Worm (Caenorhabditis elegans) whole organism, mixed stage, embryonic: ENCODE measurements around the gene odd-1.

ENCODE experiments used
- M03D4.4 ChIP-seq: sonication (generic microtip); optimal IDR thresholded peaks from 2 replicates; lab custom pipeline; 2017; ENCODE audit warnings: mild to moderate bottlenecking, missing genetic modification characterization, missing compliant biosample characterization
- blmp-1 ChIP-seq: fragments of 150-350 bp; optimal IDR thresholded peaks from 2 replicates; lab custom pipeline; 2014; ENCODE audit warnings: missing biosample characterization, missing genetic modification characterization
- ceh-39 ChIP-seq: fragments of 150-350 bp; optimal IDR thresholded peaks from 2 replicates; lab custom pipeline; 2014; ENCODE audit warnings: missing biosample characterization, missing genetic modification characterization
- ceh-43 ChIP-seq: fragments of 200-800 bp; sonication (Bioruptor generic); optimal IDR thresholded peaks from 2 replicates; lab custom pipeline; 2018; ENCODE audit warnings: mild to moderate bottlenecking, missing genetic modification characterization, moderate library complexity, missing compliant biosample characterization
- ceh-83 ChIP-seq: fragments of 200-800 bp; sonication (Bioruptor generic); optimal IDR thresholded peaks from 2 replicates; lab custom pipeline; 2018; ENCODE audit warnings: mild to moderate bottlenecking, missing genetic modification characterization, missing compliant biosample characterization
- ces-1 ChIP-seq: fragments of 150-350 bp; optimal IDR thresholded peaks from 2 replicates; lab custom pipeline; 2014; ENCODE audit warnings: missing biosample characterization, missing genetic modification reagents, missing genetic modification characterization
- cnd-1 ChIP-seq: fragments of 200-800 bp; sonication (Bioruptor generic); optimal IDR thresholded peaks from 2 replicates; lab custom pipeline; 2018; ENCODE audit warnings: mild to moderate bottlenecking, missing genetic modification characterization, missing compliant biosample characterization
- drap-1 ChIP-seq: fragments of 200-800 bp; sonication (Bioruptor generic); optimal IDR thresholded peaks from 3 replicates; lab custom pipeline; 2018; ENCODE audit warnings: mild to moderate bottlenecking, missing genetic modification characterization, missing compliant biosample characterization
- elt-1 ChIP-seq: sonication (generic microtip); optimal IDR thresholded peaks from 2 replicates; lab custom pipeline; 2017; ENCODE audit warnings: missing genetic modification characterization, mild to moderate bottlenecking, missing compliant biosample characterization, antibody characterized with exemption, moderate library complexity, borderline replicate concordance; ENCODE audit not compliant: insufficient read depth
- elt-3 ChIP-seq: fragments of 150-350 bp; optimal IDR thresholded peaks from 2 replicates; lab custom pipeline; 2014; ENCODE audit warnings: missing biosample characterization, missing genetic modification characterization
- flh-1 ChIP-seq: fragments of 200-800 bp; sonication (Bioruptor generic); optimal IDR thresholded peaks from 2 replicates; lab custom pipeline; 2018; ENCODE audit warnings: mild to moderate bottlenecking, missing genetic modification characterization, moderate library complexity, missing compliant biosample characterization
- ham-2 ChIP-seq: fragments of 200-800 bp; sonication (Bioruptor generic); optimal IDR thresholded peaks from 2 replicates; lab custom pipeline; 2018; ENCODE audit warnings: mild to moderate bottlenecking, missing genetic modification characterization, missing compliant biosample characterization
- hlh-1 ChIP-seq: fragments of 150-350 bp; optimal IDR thresholded peaks from 2 replicates; lab custom pipeline; 2014; ENCODE audit warnings: missing biosample characterization, missing genetic modification reagents, missing genetic modification characterization
- lin-13 ChIP-seq: fragments of 150-350 bp; optimal IDR thresholded peaks from 2 replicates; lab custom pipeline; 2014; ENCODE audit warnings: missing biosample characterization, missing genetic modification characterization
- lin-32 ChIP-seq: fragments of 200-800 bp; sonication (Bioruptor generic); optimal IDR thresholded peaks from 2 replicates; lab custom pipeline; 2018; ENCODE audit warnings: mild to moderate bottlenecking, missing genetic modification characterization, missing compliant biosample characterization
- lsy-2 ChIP-seq: fragments of 150-350 bp; optimal IDR thresholded peaks from 2 replicates; lab custom pipeline; 2014; ENCODE audit warnings: missing biosample characterization, missing genetic modification characterization
- mab-5 ChIP-seq: fragments of 150-350 bp; optimal IDR thresholded peaks from 2 replicates; lab custom pipeline; 2014; ENCODE audit warnings: missing biosample characterization, missing genetic modification characterization
- mep-1 ChIP-seq: fragments of 150-350 bp; optimal IDR thresholded peaks from 2 replicates; lab custom pipeline; 2017; ENCODE audit warnings: missing biosample characterization, missing genetic modification reagents, missing genetic modification characterization, inconsistent platforms
- mls-2 ChIP-seq: sonication (generic microtip); optimal IDR thresholded peaks from 2 replicates; lab custom pipeline; 2016; ENCODE audit warnings: mild to moderate bottlenecking, missing genetic modification characterization, moderate library complexity, missing compliant biosample characterization
- nhr-12 ChIP-seq: fragments of 150-350 bp; optimal IDR thresholded peaks from 2 replicates; lab custom pipeline; 2014; ENCODE audit warnings: missing biosample characterization, missing genetic modification characterization
- nhr-2 ChIP-seq: fragments of 150-350 bp; optimal IDR thresholded peaks from 2 replicates; lab custom pipeline; 2014; ENCODE audit warnings: missing biosample characterization, missing genetic modification characterization
- nhr-237 ChIP-seq: fragments of 150-350 bp; optimal IDR thresholded peaks from 2 replicates; lab custom pipeline; 2014; ENCODE audit warnings: missing biosample characterization, missing genetic modification characterization
- nhr-28 ChIP-seq: fragments of 150-350 bp; optimal IDR thresholded peaks from 2 replicates; lab custom pipeline; 2014; ENCODE audit warnings: missing biosample characterization, missing genetic modification characterization
- nhr-76 ChIP-seq: sonication (generic microtip); optimal IDR thresholded peaks from 2 replicates; lab custom pipeline; 2017; ENCODE audit warnings: missing biosample characterization, missing genetic modification characterization
- pha-4 ChIP-seq: fragments of 150-350 bp; optimal IDR thresholded peaks from 2 replicates; lab custom pipeline; 2018; ENCODE audit warnings: missing biosample characterization, missing genetic modification reagents, missing genetic modification characterization
- sem-2 ChIP-seq: fragments of 200-800 bp; sonication (Bioruptor generic); optimal IDR thresholded peaks from 2 replicates; lab custom pipeline; 2018; ENCODE audit warnings: mild to moderate bottlenecking, missing genetic modification characterization, missing compliant biosample characterization
- snpc-4 ChIP-seq: fragments of 150-350 bp; optimal IDR thresholded peaks from 2 replicates; lab custom pipeline; 2014; ENCODE audit warnings: missing biosample characterization, missing genetic modification characterization
- sptf-1 ChIP-seq: sonication (generic microtip); optimal IDR thresholded peaks from 2 replicates; lab custom pipeline; 2017; ENCODE audit warnings: mild to moderate bottlenecking, missing genetic modification characterization, moderate library complexity, missing compliant biosample characterization
- tbx-8 ChIP-seq: fragments of 200-800 bp; sonication (Bioruptor generic); optimal IDR thresholded peaks from 2 replicates; lab custom pipeline; 2018; ENCODE audit warnings: mild to moderate bottlenecking, missing genetic modification characterization, moderate library complexity, missing compliant biosample characterization
- unc-120 ChIP-seq: sonication (generic microtip); optimal IDR thresholded peaks from 2 replicates; lab custom pipeline; 2017; ENCODE audit warnings: missing genetic modification characterization, missing compliant biosample characterization; ENCODE audit not compliant: poor library complexity, severe bottlenecking
- unc-39 ChIP-seq: fragments of 150-350 bp; optimal IDR thresholded peaks from 2 replicates; lab custom pipeline; 2014; ENCODE audit warnings: missing biosample characterization, missing genetic modification characterization
- unc-62 ChIP-seq: fragments of 150-350 bp; optimal IDR thresholded peaks from 2 replicates; lab custom pipeline; 2014; ENCODE audit warnings: missing biosample characterization, missing genetic modification reagents, missing genetic modification characterization

Gene odd-1

DNA sequence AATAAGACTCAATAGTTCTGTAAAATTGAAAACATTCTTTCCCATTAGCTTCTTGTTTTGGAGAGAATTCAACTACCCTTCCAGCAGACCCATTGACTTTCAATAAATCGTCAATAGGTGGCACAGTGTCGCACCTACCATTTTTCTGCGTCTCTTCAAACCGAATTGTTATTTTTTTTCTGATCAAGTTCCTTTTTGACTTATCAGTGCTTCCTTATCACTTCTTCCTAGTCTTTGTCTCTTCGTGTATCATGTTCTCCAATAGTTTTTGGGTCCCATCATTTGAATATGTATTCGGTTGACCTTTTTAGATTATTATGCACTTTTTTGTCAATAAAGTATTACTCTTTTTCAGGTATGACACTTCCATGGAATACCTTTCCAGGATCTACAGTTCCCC lies at the start of gene odd-1:
TSS of gene odd-1 (plus strand) at position 349 of the 400 bp plus-strand sequence.
- no peak for TF ChIP-seq mls-2 (tag; lab: Kevin White, UChicago)
- no peak for TF ChIP-seq lin-32 (GFP tag; lab: Kevin White, UChicago)
- no peak for TF ChIP-seq nhr-237 (tag; lab: Kevin White, UChicago)
- TF ChIP-seq unc-62 (GFP tag; lab: Kevin White, UChicago), result no peak
- TF ChIP-seq nhr-2 (tag; lab: Kevin White, UChicago), result no peak
- TF ChIP-seq lsy-2 (tag; lab: Kevin White, UChicago), result no peak
- no peak for TF ChIP-seq elt-3 (tag; lab: Kevin White, UChicago)
- TF ChIP-seq cnd-1 (tag; lab: Kevin White, UChicago), result no peak
- no peak for TF ChIP-seq sptf-1 (tag; lab: Kevin White, UChicago)
- no peak for TF ChIP-seq unc-120 (tag; lab: Kevin White, UChicago)
- no peak for TF ChIP-seq ces-1
- no peak for TF ChIP-seq nhr-76 (tag; lab: Kevin White, UChicago)
- TF ChIP-seq ceh-43 (GFP tag; lab: Kevin White, UChicago), result no peak
- no peak for TF ChIP-seq ham-2 (GFP tag; lab: Kevin White, UChicago)
- no peak for TF ChIP-seq drap-1
- TF ChIP-seq ceh-39, result no peak
- no peak for TF ChIP-seq unc-39 (tag; lab: Kevin White, UChicago)
- no peak for TF ChIP-seq snpc-4 (tag; lab: Kevin White, UChicago)

DNA sequence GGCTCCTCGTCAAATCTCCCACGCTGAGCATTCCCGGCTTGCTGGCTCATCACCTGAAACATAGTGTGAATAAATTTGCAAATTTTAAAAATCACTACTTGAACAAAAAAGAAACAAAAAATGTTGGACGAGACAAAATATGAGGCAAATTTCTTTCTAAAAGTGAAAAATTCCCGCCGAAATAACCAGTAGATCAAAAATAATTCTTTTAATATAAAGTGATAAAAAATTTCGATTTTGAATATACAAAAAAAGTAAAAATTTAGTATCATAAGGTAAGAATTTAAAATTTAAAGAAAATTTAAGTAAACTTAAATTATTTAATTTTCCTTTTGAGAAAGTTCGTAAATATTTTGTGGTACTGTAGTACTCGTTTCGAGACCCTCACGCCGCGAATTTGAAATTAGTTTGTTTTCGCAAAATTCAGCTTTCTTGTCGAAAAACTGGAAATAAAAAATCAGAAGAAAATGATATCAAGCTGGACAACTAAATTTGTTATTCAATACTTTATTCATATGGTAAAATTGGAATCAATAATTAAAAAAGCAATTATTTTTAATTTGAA lies 47.5 kb upstream of the odd-1 start, which contains the start of gene egg-2:
TSS of gene egg-2 (minus strand) at position 53 of the 565 bp plus-strand sequence.
- TF ChIP-seq nhr-28 (tag; lab: Kevin White, UChicago) (no peak), sptf-1 (tag; lab: Kevin White, UChicago) (no peak)

DNA sequence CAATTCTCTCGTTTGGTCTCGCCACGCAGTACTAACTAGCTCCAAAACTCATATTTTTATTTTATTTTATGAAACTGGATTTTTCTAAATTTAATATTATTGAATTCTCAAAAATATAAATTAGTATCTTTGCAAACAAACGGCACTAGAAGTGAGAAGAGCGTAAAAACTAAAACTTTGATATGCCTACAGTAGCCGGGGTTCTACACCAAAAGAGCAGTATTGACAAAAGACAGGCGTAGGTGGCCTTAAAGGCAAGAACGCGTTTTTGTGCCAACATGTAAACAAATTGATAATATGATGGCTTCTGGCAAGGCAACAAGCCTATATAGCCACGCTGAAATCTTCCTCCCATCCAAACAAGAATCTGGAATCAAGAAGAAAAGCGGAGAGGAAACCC lies 45.5 kb upstream of the odd-1 start, which contains the start of gene R01H2.1:
TSS of gene R01H2.1 (plus strand) at position 301 of the 400 bp plus-strand sequence.
- TF ChIP-seq tbx-8 (GFP tag; lab: Kevin White, UChicago), result no peak
- no peak for TF ChIP-seq elt-1 (tag; lab: Kevin White, UChicago)
- no peak for TF ChIP-seq lin-13 (tag; lab: Kevin White, UChicago)
- no peak for TF ChIP-seq M03D4.4 (tag; lab: Kevin White, UChicago)
- TF ChIP-seq hlh-1, result no peak
- no peak for TF ChIP-seq sptf-1 (tag; lab: Kevin White, UChicago)
- no peak for TF ChIP-seq blmp-1 (tag; lab: Kevin White, UChicago)

DNA sequence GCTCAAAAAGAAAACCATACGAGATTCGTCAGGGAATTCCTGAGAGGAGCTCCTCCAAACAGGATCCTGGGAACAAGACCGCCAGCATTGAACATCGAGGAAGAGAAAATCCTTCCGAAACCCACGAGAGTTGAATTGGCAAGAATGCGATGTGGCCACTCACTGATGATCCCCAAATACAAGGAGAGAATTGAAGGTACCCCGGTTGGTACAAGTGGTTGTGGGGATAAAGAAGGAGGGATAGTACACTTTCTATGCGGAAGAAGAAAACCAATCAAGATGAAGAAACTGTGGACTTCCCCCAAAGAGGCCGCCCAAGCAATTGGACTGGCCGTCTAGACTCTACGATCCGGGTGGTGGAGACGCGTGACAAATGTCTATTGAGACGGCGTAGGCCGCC lies 45.1 kb upstream of the odd-1 start:
- TF ChIP-seq mep-1 (no peak), nhr-28 (tag; lab: Kevin White, UChicago) (no peak), snpc-4 (tag; lab: Kevin White, UChicago) (no peak), nhr-76 (tag; lab: Kevin White, UChicago) (no peak), ceh-43 (GFP tag; lab: Kevin White, UChicago) (no peak), sem-2 (GFP tag; lab: Kevin White, UChicago) (no peak), drap-1 (no peak), nhr-237 (tag; lab: Kevin White, UChicago) (no peak), flh-1 (no peak), ces-1 (no peak), lin-13 (tag; lab: Kevin White, UChicago) (no peak), unc-39 (tag; lab: Kevin White, UChicago) (no peak), lin-32 (GFP tag; lab: Kevin White, UChicago) (no peak), unc-120 (tag; lab: Kevin White, UChicago) (no peak), blmp-1 (tag; lab: Kevin White, UChicago) (no peak), sptf-1 (tag; lab: Kevin White, UChicago) (no peak), lsy-2 (tag; lab: Kevin White, UChicago) (no peak), ceh-83 (GFP tag; lab: Kevin White, UChicago) (no peak), pha-4 (no peak)

DNA sequence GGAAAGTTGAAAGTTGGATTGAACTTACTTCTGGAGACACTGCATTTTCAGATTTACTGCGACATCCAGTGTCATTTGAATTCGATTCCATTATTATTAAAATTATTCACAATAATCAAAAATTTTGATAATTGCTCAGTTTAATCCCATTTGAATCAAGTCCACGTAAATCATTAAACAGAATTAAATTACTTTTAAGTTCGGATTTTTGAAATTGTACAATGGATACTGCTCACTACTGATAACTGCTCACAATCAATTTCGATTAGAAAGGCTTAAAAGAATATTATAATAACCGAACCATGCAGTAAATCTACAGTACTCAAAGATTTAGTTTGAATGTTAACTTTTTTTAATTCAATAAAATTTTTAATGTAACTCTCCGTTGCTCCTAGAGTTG lies 43.9 kb upstream of the odd-1 start, which contains the start of gene R01H2.4:
TSS of gene R01H2.4 (minus strand) at position 101 of the 400 bp plus-strand sequence.
- no peak for TF ChIP-seq ces-1
- no peak for TF ChIP-seq lin-13 (tag; lab: Kevin White, UChicago)
- no peak for TF ChIP-seq nhr-237 (tag; lab: Kevin White, UChicago)
- TF ChIP-seq nhr-12 (tag; lab: Kevin White, UChicago), result no peak
- TF ChIP-seq unc-62 (GFP tag; lab: Kevin White, UChicago), result no peak
- TF ChIP-seq mab-5 (tag; lab: Kevin White, UChicago), result no peak
- TF ChIP-seq ham-2 (GFP tag; lab: Kevin White, UChicago), result no peak
- TF ChIP-seq pha-4, result no peak
- TF ChIP-seq nhr-2 (tag; lab: Kevin White, UChicago), result no peak
- TF ChIP-seq nhr-76 (tag; lab: Kevin White, UChicago), result no peak
- no peak for TF ChIP-seq sem-2 (GFP tag; lab: Kevin White, UChicago)
- no peak for TF ChIP-seq ceh-39
- TF ChIP-seq blmp-1 (tag; lab: Kevin White, UChicago), result no peak
- TF ChIP-seq mep-1, result no peak
- no peak for TF ChIP-seq unc-120 (tag; lab: Kevin White, UChicago)
- TF ChIP-seq elt-1 (tag; lab: Kevin White, UChicago), result no peak
